Fruit fly (Drosophila melanogaster): Measurements from ENCODE around the gene Fim.
A peak's percentile ranks its signal among the peaks of the same experiment; 100 is the strongest.

DNA sequence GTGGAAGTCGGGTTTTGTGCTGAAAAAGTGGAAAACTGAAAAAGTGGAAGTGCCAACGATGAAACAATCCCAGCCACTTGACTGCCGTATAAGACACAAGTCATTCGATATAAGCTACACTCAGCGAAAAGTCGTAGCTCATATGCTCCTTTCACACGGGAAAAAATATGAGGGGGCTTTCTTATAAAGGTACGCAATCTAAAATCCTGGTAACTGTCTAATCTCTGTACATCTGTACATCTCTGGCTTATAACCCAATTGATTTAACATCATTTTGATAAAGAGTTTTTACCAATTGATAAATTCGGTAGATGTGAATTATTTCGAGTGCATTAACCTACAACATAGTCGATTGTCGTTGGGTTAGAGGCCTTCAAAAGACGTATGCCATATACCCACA, 26.9 kb downstream of the Fim start:
- TF ChIP-seq Sox15 (GFP tag; optimal IDR thresholded peaks at IDR 0.05) (no peak), OdsH (GFP tag; optimal IDR thresholded peaks at IDR 0.05) (no peak), fd59A (GFP tag; optimal IDR thresholded peaks at IDR 0.05) (no peak), vri (GFP tag; optimal IDR thresholded peaks at IDR 0.05) (no peak), eg (GFP tag; IDR thresholded peaks at IDR 0.05) (no peak), fd85E (GFP tag; optimal IDR thresholded peaks at IDR 0.05) (no peak), CG3032 (tag; optimal IDR thresholded peaks at IDR 0.05) (no peak), Gug (GFP tag; IDR thresholded peaks at IDR 0.05) (no peak), CG8119 (GFP tag; IDR thresholded peaks at IDR 0.05) (peak; percentile 47; the same call in 1 of the 3 replicates), fkh (GFP tag; optimal IDR thresholded peaks at IDR 0.05) (no peak), dsx (GFP tag; optimal IDR thresholded peaks at IDR 0.05; ENCODE audit: poor library complexity, severe bottlenecking) (no peak), CG10669 (GFP tag; optimal IDR thresholded peaks at IDR 0.05) (no peak), CG8632 (GFP tag; optimal IDR thresholded peaks at IDR 0.05) (no peak)

Data from whole organism, prepupa.